Worm (Caenorhabditis elegans): ENCODE measurements around the gene hsp-90.
A peak's percentile ranks its signal among the peaks of the same experiment; 100 is the strongest.

The hsp-90 gene

DNA sequence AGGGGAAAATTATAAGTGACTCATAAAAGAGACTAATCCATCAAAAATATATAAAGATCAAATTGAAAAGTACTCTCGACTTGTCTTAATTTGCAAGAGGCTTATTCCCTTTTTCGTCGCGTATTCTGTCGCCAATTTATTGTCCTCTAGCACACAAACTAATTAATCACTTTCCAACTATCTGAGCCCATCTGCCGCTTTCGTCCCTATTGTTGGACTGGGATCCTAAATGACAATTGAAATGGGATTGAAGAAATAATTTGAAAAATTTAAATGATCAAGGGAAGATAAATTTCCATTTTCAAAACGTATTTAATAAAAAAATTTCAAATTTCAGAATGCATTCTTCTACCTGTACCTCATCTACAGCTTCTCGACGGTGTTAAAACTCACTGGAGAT, 34.1 kb upstream of the hsp-90 start:
- TF ChIP-seq elt-3 (tag; optimal IDR thresholded peaks at IDR 0.05) (no peak), nhr-47 (tag; optimal IDR thresholded peaks at IDR 0.05) (no peak), ztf-11 (tag; optimal IDR thresholded peaks at IDR 0.05) (peak in 1 of 2 experiments; percentile 19), snpc-4 (tag; optimal IDR thresholded peaks at IDR 0.05) (no peak), C16A3.4 (tag; optimal IDR thresholded peaks at IDR 0.05) (no peak), efl-1 (optimal IDR thresholded peaks at IDR 0.05) (no peak), efl-1 (GFP tag; optimal IDR thresholded peaks at IDR 0.05 in 1 of 2) (peak in 1 of 2 experiments; percentile 78)

DNA sequence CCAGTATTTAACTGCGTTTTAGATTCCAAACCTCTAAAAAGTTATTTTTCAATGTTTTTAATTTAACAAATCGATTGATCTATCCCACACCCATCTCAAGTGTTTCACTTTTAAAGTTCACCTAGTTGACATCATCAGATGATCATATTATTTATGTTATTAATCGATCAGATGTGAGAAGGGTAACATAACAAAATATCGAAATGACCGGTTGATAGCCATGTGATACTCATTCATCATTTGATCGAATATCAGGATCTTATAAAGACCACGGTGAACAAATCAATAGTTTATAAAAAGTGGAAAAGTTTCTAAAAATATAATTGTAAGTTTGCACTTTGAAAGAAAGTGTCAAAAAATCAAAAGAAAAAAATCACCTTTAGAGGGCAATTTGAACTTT, 29.0 kb upstream of the hsp-90 start:
- TF ChIP-seq nhr-71 (tag; optimal IDR thresholded peaks at IDR 0.05) (no peak), lin-13 (GFP tag; optimal IDR thresholded peaks at IDR 0.05) (no peak), aly-2 (tag; optimal IDR thresholded peaks at IDR 0.05) (no peak), efl-1 (optimal IDR thresholded peaks at IDR 0.05) (no peak), efl-1 (GFP tag; optimal IDR thresholded peaks at IDR 0.05 in 1 of 2) (no peak), blmp-1 (tag; optimal IDR thresholded peaks at IDR 0.05) (peak; percentile 48), lsy-2 (tag; optimal IDR thresholded peaks at IDR 0.05) (peak in 1 of 2 experiments; percentile 15), lin-14 (GFP tag; optimal IDR thresholded peaks at IDR 0.05) (no peak), efl-3 (GFP tag; optimal IDR thresholded peaks at IDR 0.05) (no peak), pqm-1 (tag; optimal IDR thresholded peaks at IDR 0.05) (no peak), nhr-12 (tag; optimal IDR thresholded peaks at IDR 0.05) (no peak), elt-3 (tag; optimal IDR thresholded peaks at IDR 0.05) (peak in 1 of 6 experiments; percentile 53), unc-86 (tag; optimal IDR thresholded peaks at IDR 0.05) (no peak), lin-35 (GFP tag; optimal IDR thresholded peaks at IDR 0.05) (peak in 1 of 2 experiments; percentile 26)

ce11 chrV:14656970-14657369, 27.7 kb upstream of the hsp-90 start:
- TF ChIP-seq lin-35 (GFP tag; optimal IDR thresholded peaks at IDR 0.05) (peak in 1 of 2 experiments; percentile 7), blmp-1 (tag; optimal IDR thresholded peaks at IDR 0.05) (peak; percentile 33), nhr-19 (GFP tag; conservative IDR thresholded peaks at IDR 0.05) (peak; percentile 31), egl-27 (tag; optimal IDR thresholded peaks at IDR 0.05) (no peak), fkh-10 (GFP tag; optimal IDR thresholded peaks at IDR 0.05) (no peak), efl-3 (GFP tag; optimal IDR thresholded peaks at IDR 0.05) (no peak), nhr-85 (tag) (peak; percentile 78), efl-1 (optimal IDR thresholded peaks at IDR 0.05) (no peak), efl-1 (GFP tag; optimal IDR thresholded peaks at IDR 0.05 in 1 of 2) (peak in 1 of 2 experiments; percentile 85), ets-5 (GFP tag; IDR thresholded peaks at IDR 0.05) (no peak), fos-1 (tag; optimal IDR thresholded peaks at IDR 0.05) (no peak), isw-1 (GFP tag; IDR thresholded peaks at IDR 0.05) (no peak), nhr-237 (tag; optimal IDR thresholded peaks at IDR 0.05) (no peak), nhr-20 (tag; optimal IDR thresholded peaks at IDR 0.05) (peak; percentile 10), ceh-90 (tag; optimal IDR thresholded peaks at IDR 0.05) (no peak), elt-3 (tag; optimal IDR thresholded peaks at IDR 0.05) (peak in 3 of 6 experiments; percentile 10 to 73 (median 64)), lin-14 (GFP tag; optimal IDR thresholded peaks at IDR 0.05) (peak; percentile 50), lsy-2 (tag; optimal IDR thresholded peaks at IDR 0.05) (peak in 1 of 2 experiments; percentile 5), C34B4.2 (tag; optimal IDR thresholded peaks at IDR 0.05) (no peak)

- TF ChIP-seq ceh-63 (GFP tag; optimal IDR thresholded peaks at IDR 0.05) (no peak), hlh-4 (tag; optimal IDR thresholded peaks at IDR 0.05) (no peak), unc-30 (tag; optimal IDR thresholded peaks at IDR 0.05) (no peak), ceh-8 (GFP tag; optimal IDR thresholded peaks at IDR 0.05) (no peak), Y116A8C.19 (tag; optimal IDR thresholded peaks at IDR 0.05; ENCODE audit: borderline replicate concordance) (no peak), nhr-85 (tag) (peak; percentile 28), skn-1 (tag; optimal IDR thresholded peaks at IDR 0.05) (no peak), nhr-28 (tag; optimal IDR thresholded peaks at IDR 0.05) (no peak), efl-3 (GFP tag; optimal IDR thresholded peaks at IDR 0.05) (no peak), egl-13 (tag; optimal IDR thresholded peaks at IDR 0.05) (no peak), sup-37 (GFP tag; optimal IDR thresholded peaks at IDR 0.05) (no peak), sptf-1 (tag; optimal IDR thresholded peaks at IDR 0.05) (no peak), hlh-17 (GFP tag; optimal IDR thresholded peaks at IDR 0.05; ENCODE audit: borderline replicate concordance) (no peak), ets-5 (GFP tag; IDR thresholded peaks at IDR 0.05) (no peak), nhr-77 (tag; optimal IDR thresholded peaks at IDR 0.05) (no peak), zip-4 (GFP tag; optimal IDR thresholded peaks at IDR 0.05) (no peak), sox-4 (tag; optimal IDR thresholded peaks at IDR 0.05) (no peak), C04F5.9 (tag; optimal IDR thresholded peaks at IDR 0.05) (no peak), lin-35 (GFP tag; optimal IDR thresholded peaks at IDR 0.05) (no peak), tlp-1 (tag; optimal IDR thresholded peaks at IDR 0.05) (no peak), dpl-1 (GFP tag; optimal IDR thresholded peaks at IDR 0.05) (no peak), nhr-19 (GFP tag; conservative IDR thresholded peaks at IDR 0.05) (no peak), nhr-20 (tag; optimal IDR thresholded peaks at IDR 0.05) (peak; percentile 6), pqm-1 (tag; optimal IDR thresholded peaks at IDR 0.05) (no peak), aly-2 (tag; optimal IDR thresholded peaks at IDR 0.05) (no peak), egl-27 (tag; optimal IDR thresholded peaks at IDR 0.05) (no peak), lin-14 (GFP tag; optimal IDR thresholded peaks at IDR 0.05) (peak; percentile 15), snpc-4 (tag; optimal IDR thresholded peaks at IDR 0.05) (no peak)
These were observed 26.6 kb upstream of the hsp-90 start, which contains the start of gene slc-25A29 for ce11 chrV:14658131-14658530. TSS of gene slc-25A29 (minus strand) at chrV:14658175.
